Worm (Caenorhabditis elegans): ENCODE data around the gene C07B5.6.

Gene C07B5.6

DNA sequence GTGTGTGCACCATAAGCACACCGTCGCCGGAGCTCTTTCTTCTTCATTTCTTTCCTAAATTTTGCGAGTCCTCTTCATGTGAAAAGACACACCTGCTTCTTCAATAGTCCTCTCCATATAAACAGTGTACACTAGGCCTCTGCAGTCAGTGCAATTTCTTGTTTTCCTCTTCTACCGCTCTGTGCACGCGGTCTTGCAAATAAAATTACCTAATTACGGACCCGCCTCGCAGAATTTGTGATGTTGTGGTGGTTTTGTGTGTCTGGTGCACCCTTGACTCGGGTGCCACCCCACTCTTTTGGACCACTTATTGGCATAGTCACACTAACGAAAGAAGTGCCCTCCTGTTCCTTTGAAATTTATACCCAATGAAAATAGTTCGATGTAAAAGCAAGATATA lies 8.9 kb upstream of the C07B5.6 start:
- TF ChIP-seq ceh-9 (tag; optimal IDR thresholded peaks at IDR 0.05) (no peak), snpc-4 (tag; optimal IDR thresholded peaks at IDR 0.05) (no peak), unc-62 (GFP tag; optimal IDR thresholded peaks at IDR 0.05) (no peak), nhr-76 (tag; optimal IDR thresholded peaks at IDR 0.05) (no peak), lin-39 (tag; optimal IDR thresholded peaks at IDR 0.05) (no peak), mdl-1 (tag; optimal IDR thresholded peaks at IDR 0.05) (no peak), lsy-12 (tag; optimal IDR thresholded peaks at IDR 0.05) (no peak), ceh-82 (tag; optimal IDR thresholded peaks at IDR 0.05) (no peak), elt-3 (tag; optimal IDR thresholded peaks at IDR 0.05) (no peak)

DNA sequence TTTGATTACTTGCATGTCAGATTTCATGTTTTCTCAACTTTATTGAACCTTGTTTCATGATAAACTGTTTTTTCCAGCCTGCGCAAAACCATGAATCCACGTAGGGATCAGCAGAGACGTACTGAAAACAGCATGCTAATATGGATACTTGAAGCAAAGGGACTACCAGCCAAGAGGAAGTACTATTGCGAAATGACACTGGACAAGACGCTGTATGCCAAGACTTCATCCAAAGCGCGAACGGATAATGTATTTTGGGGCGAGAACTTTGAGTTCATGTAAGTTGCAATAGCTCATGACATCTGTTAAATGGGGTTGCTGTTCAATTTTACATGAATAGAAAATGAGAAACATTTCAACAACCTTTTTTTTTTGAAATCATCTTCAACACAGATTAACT lies 8.4 kb upstream of the C07B5.6 start:
- no peak for TF ChIP-seq ceh-16 (tag; optimal IDR thresholded peaks at IDR 0.05)
- TF ChIP-seq R02D3.7 (tag; optimal IDR thresholded peaks at IDR 0.05), result no peak
- TF ChIP-seq mml-1 (tag; optimal IDR thresholded peaks at IDR 0.05), result no peak
- TF ChIP-seq lin-39 (tag; optimal IDR thresholded peaks at IDR 0.05), result no peak
- TF ChIP-seq nhr-28 (tag; optimal IDR thresholded peaks at IDR 0.05), result no peak
- no peak for TF ChIP-seq nhr-77 (tag; optimal IDR thresholded peaks at IDR 0.05)
- TF ChIP-seq egl-27 (tag; optimal IDR thresholded peaks at IDR 0.05), result no peak
- no peak for TF ChIP-seq nhr-23 (tag; optimal IDR thresholded peaks at IDR 0.05)
- no peak for TF ChIP-seq nhr-12 (tag; optimal IDR thresholded peaks at IDR 0.05)
- no peak for TF ChIP-seq zag-1 (tag; optimal IDR thresholded peaks at IDR 0.05)

DNA sequence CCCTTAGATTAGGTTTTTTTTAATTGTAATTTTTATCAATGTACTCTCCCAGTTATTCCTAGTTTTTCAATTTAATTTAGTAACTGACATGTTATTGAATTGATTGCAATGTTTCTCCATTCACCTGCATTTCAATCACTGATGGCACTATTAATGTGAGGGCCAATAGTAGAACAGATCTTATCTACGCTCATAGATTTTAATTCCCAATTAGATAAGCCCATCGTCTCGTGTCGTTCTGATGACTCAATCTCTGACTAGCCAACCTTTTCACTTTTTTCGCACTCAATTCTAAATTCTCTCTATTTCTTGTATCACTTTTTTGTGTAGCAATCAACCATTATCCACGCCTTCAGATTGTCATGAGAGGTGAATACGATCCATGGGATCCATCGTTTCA lies 6.4 kb upstream of the C07B5.6 start:
- TF ChIP-seq nhr-43 (tag; optimal IDR thresholded peaks at IDR 0.05; ENCODE audit: poor library complexity, severe bottlenecking) (no peak), elt-1 (tag; optimal IDR thresholded peaks at IDR 0.05) (peak; percentile 86)

DNA sequence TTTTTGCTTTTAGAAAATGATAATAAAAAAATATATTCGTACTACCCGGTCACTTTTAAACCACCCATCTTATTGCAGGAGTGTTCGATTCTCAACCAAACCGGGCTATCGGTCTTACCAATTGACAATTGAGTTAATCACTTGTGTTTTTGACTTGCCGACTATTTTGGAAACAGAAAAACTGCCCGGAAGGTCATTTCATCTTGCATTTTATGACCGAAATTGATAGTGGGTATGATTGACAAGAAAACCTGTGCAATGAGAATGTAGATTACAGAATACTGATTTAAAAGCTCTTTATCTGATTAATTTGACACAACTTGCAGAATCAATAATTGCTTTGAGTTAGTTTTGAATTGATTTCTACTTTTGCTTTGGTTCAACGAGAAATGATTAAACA lies 1.7 kb upstream of the C07B5.6 start, which contains the start of gene C07B5.2:
Gene C07B5.2, minus strand, starts transcription at position 101 of the 400 bp plus-strand sequence.
- TF ChIP-seq nhr-11 (tag; optimal IDR thresholded peaks at IDR 0.05) (no peak), skn-1 (tag; optimal IDR thresholded peaks at IDR 0.05) (no peak), nhr-76 (tag; optimal IDR thresholded peaks at IDR 0.05) (no peak)

DNA sequence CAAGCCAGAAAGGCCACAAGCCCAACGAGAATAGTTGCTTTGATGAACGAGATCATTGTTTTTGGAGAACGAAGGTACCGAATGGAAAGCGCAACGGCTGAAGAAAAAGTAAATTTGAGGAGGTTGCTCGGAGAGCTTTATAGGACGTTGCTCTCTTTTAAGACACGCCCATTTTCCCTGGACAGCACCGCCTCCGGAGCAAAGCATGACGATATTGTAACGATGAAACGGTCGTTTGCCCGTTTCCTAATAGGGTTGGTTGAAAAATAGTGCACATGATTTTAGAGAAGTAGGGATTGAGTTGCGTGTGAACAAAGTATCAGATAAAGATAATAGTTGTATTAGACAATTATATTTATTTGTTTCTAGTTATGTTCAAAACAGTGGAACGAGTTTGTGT lies 4.3 kb downstream of the C07B5.6 start, which contains the start of gene C07B5.3:
Gene C07B5.3, minus strand, starts transcription at position 101 of the 400 bp plus-strand sequence.
- TF ChIP-seq pqm-1 (tag; optimal IDR thresholded peaks at IDR 0.05) (no peak), lin-15B (tag; optimal IDR thresholded peaks at IDR 0.05) (no peak), pha-4 (tag; optimal IDR thresholded peaks at IDR 0.05) (no peak), jun-1 (tag; optimal IDR thresholded peaks at IDR 0.05) (no peak), lin-39 (tag; optimal IDR thresholded peaks at IDR 0.05) (no peak), nhr-67 (tag; optimal IDR thresholded peaks at IDR 0.05) (no peak), unc-39 (tag; optimal IDR thresholded peaks at IDR 0.05) (no peak), nhr-76 (tag; optimal IDR thresholded peaks at IDR 0.05) (no peak), nhr-28 (tag; optimal IDR thresholded peaks at IDR 0.05) (no peak), fkh-10 (GFP tag; optimal IDR thresholded peaks at IDR 0.05) (no peak), nhr-43 (tag; optimal IDR thresholded peaks at IDR 0.05; ENCODE audit: poor library complexity, severe bottlenecking) (no peak), egl-27 (tag; optimal IDR thresholded peaks at IDR 0.05) (no peak)

DNA sequence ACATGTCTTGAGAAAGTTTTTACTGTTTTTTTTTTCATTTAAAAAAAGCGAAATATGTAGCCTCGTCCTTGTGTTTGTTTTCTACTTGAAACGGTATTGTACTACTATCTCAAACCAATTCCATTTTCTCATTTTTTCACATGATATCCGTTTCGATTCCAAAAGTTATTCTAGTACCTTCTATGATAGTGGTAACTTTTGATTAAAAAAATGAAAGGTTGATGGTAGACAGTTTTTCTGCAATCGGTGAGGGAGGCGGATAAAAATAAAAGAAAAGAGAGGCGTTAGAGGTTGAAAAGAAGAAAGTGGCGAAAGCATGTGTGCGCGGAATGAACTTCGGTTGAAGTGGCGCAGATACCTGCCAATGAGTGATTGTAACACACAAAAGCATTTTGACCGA lies 9.1 kb downstream of the C07B5.6 start:
- peak; percentile 46 for TF ChIP-seq nhr-25 (tag; optimal IDR thresholded peaks at IDR 0.05)
- TF ChIP-seq ama-1 (optimal IDR thresholded peaks at IDR 0.05), result no peak

DNA sequence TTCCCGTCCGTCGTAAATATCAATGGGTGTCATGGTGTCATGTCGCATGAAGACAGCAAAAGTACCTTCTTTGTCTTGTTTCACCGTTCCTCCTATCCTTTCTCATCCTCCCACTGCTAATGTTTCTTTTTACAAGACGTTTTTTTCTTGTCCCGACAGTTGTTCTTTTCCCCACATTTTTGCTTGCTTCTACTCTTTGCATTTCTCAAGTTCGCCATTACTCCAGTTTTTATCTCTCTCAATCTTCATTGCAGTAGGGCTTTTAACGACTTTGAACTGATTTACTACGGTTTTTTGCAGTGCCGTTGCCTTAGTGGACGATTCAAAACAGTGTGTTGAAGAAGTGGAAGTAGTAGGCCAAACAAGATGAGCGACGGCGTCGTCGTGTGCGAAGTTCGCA lies 10.5 kb downstream of the C07B5.6 start, which contains the start of gene C07B5.4:
Gene C07B5.4, plus strand, starts transcription at position 301 of the 400 bp plus-strand sequence.
- TF ChIP-seq pqm-1 (tag; optimal IDR thresholded peaks at IDR 0.05), result no peak

DNA sequence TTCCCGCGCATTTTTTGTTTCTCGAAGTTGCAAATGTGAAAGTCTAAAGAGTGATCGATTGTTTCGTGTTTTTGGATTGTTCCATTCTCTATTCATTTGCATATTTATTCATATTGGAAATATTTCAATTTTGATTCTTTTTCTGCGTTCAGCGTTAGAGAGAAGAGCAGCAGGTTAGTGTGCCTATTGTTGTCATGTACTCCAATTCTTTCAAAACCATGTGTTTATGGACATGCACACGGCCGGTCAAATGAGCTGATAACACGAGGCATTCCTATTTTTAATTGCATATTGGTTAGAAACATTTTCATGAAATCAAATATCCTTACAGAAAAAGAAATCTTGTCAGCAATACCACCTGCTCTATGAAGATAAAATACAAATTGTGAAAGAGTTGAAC lies 12.8 kb downstream of the C07B5.6 start:
- TF ChIP-seq snpc-4 (tag; optimal IDR thresholded peaks at IDR 0.05), result no peak
- peak; percentile 21 for TF ChIP-seq pha-4 (tag; optimal IDR thresholded peaks at IDR 0.05)
- TF ChIP-seq ama-1 (optimal IDR thresholded peaks at IDR 0.05), result no peak
- no peak for TF ChIP-seq ztf-4 (tag; optimal IDR thresholded peaks at IDR 0.05)
- TF ChIP-seq mml-1 (tag; optimal IDR thresholded peaks at IDR 0.05), result no peak
